Worm (Caenorhabditis elegans): ENCODE results near the gene F10D7.5.

The F10D7.5 gene

ce11 chrX:17378996-17379395 lies 12.4 kb downstream of the F10D7.5 start:
- TF ChIP-seq him-1 (tag; optimal IDR thresholded peaks at IDR 0.05): no peak
- no peak for TF ChIP-seq dao-5 (tag; optimal IDR thresholded peaks at IDR 0.05)
- no peak for TF ChIP-seq W03F9.2 (tag; optimal IDR thresholded peaks at IDR 0.05)

ce11 chrX:17375877-17376276 lies 15.5 kb downstream of the F10D7.5 start:
- TF ChIP-seq him-1 (tag; optimal IDR thresholded peaks at IDR 0.05) (no peak), W03F9.2 (tag; optimal IDR thresholded peaks at IDR 0.05) (no peak), dao-5 (tag; optimal IDR thresholded peaks at IDR 0.05) (no peak)

- TF ChIP-seq W03F9.2 (tag; optimal IDR thresholded peaks at IDR 0.05): no peak
- TF ChIP-seq dao-5 (tag; optimal IDR thresholded peaks at IDR 0.05): no peak
- TF ChIP-seq him-1 (tag; optimal IDR thresholded peaks at IDR 0.05): no peak
Measured at ce11 chrX:17374534-17374933, 16.9 kb downstream of the F10D7.5 start, which contains the start of gene F10D7.3. Gene F10D7.3 (minus strand): TSS chrX:17374634.

- no peak for TF ChIP-seq him-1 (tag; optimal IDR thresholded peaks at IDR 0.05)
- TF ChIP-seq W03F9.2 (tag; optimal IDR thresholded peaks at IDR 0.05): no peak
- TF ChIP-seq dao-5 (tag; optimal IDR thresholded peaks at IDR 0.05): no peak
Measured at ce11 chrX:17373955-17374354, 17.5 kb downstream of the F10D7.5 start.

ce11 chrX:17369514-17369913 lies 21.9 kb downstream of the F10D7.5 start:
- TF ChIP-seq W03F9.2 (tag; optimal IDR thresholded peaks at IDR 0.05) (no peak), dao-5 (tag; optimal IDR thresholded peaks at IDR 0.05) (no peak), him-1 (tag; optimal IDR thresholded peaks at IDR 0.05) (no peak)

- TF ChIP-seq dao-5 (tag; optimal IDR thresholded peaks at IDR 0.05) (no peak), him-1 (tag; optimal IDR thresholded peaks at IDR 0.05) (no peak), W03F9.2 (tag; optimal IDR thresholded peaks at IDR 0.05) (no peak)
Measured at ce11 chrX:17368542-17368941, 22.9 kb downstream of the F10D7.5 start, which contains the start of gene mfsd-10. Gene mfsd-10 (minus strand): TSS chrX:17368642.

ce11 chrX:17363491-17363890 lies 27.9 kb downstream of the F10D7.5 start:
- no peak for TF ChIP-seq W03F9.2 (tag; optimal IDR thresholded peaks at IDR 0.05)
- TF ChIP-seq dao-5 (tag; optimal IDR thresholded peaks at IDR 0.05): no peak
- TF ChIP-seq him-1 (tag; optimal IDR thresholded peaks at IDR 0.05): no peak

- TF ChIP-seq him-1 (tag; optimal IDR thresholded peaks at IDR 0.05): no peak
- TF ChIP-seq W03F9.2 (tag; optimal IDR thresholded peaks at IDR 0.05): no peak
- TF ChIP-seq dao-5 (tag; optimal IDR thresholded peaks at IDR 0.05): no peak
Measured at ce11 chrX:17362529-17362928, 28.9 kb downstream of the F10D7.5 start, which contains the start of gene F10D7.11. Gene F10D7.11 (plus strand): TSS chrX:17362829.

ce11 chrX:17359452-17359851 lies 32.0 kb downstream of the F10D7.5 start, which contains the start of gene npr-36:
Gene npr-36 (plus strand): TSS chrX:17359752.
- no peak for TF ChIP-seq him-1 (tag; optimal IDR thresholded peaks at IDR 0.05)
- TF ChIP-seq dao-5 (tag; optimal IDR thresholded peaks at IDR 0.05): no peak
- no peak for TF ChIP-seq W03F9.2 (tag; optimal IDR thresholded peaks at IDR 0.05)

ce11 chrX:17356748-17357147 lies 34.7 kb downstream of the F10D7.5 start:
- TF ChIP-seq dao-5 (tag; optimal IDR thresholded peaks at IDR 0.05) (no peak), W03F9.2 (tag; optimal IDR thresholded peaks at IDR 0.05) (no peak), him-1 (tag; optimal IDR thresholded peaks at IDR 0.05) (no peak)

- no peak for TF ChIP-seq him-1 (tag; optimal IDR thresholded peaks at IDR 0.05)
- no peak for TF ChIP-seq dao-5 (tag; optimal IDR thresholded peaks at IDR 0.05)
- no peak for TF ChIP-seq W03F9.2 (tag; optimal IDR thresholded peaks at IDR 0.05)
Measured at ce11 chrX:17355462-17355861, 36.0 kb downstream of the F10D7.5 start.

- no peak for TF ChIP-seq dao-5 (tag; optimal IDR thresholded peaks at IDR 0.05)
- no peak for TF ChIP-seq W03F9.2 (tag; optimal IDR thresholded peaks at IDR 0.05)
- TF ChIP-seq him-1 (tag; optimal IDR thresholded peaks at IDR 0.05): no peak
Measured at ce11 chrX:17352098-17352497, 39.3 kb downstream of the F10D7.5 start.

ce11 chrX:17349411-17349810 lies 42.0 kb downstream of the F10D7.5 start:
- TF ChIP-seq dao-5 (tag; optimal IDR thresholded peaks at IDR 0.05) (no peak), him-1 (tag; optimal IDR thresholded peaks at IDR 0.05) (no peak), W03F9.2 (tag; optimal IDR thresholded peaks at IDR 0.05) (no peak)

ce11 chrX:17340484-17340883 lies 50.9 kb downstream of the F10D7.5 start, which contains the start of gene C53C11.1:
Gene C53C11.1 (plus strand): TSS chrX:17340784.
- TF ChIP-seq dao-5 (tag; optimal IDR thresholded peaks at IDR 0.05) (no peak), W03F9.2 (tag; optimal IDR thresholded peaks at IDR 0.05) (no peak), him-1 (tag; optimal IDR thresholded peaks at IDR 0.05) (no peak)

- TF ChIP-seq him-1 (tag; optimal IDR thresholded peaks at IDR 0.05) (no peak), W03F9.2 (tag; optimal IDR thresholded peaks at IDR 0.05) (no peak), dao-5 (tag; optimal IDR thresholded peaks at IDR 0.05) (no peak)
Measured at ce11 chrX:17338944-17339343, 52.5 kb downstream of the F10D7.5 start.

Data from whole organism, L4/young adult.